Worm (Caenorhabditis elegans) whole organism, late embryonic: Measurements from ENCODE around the gene C50F4.8.

ENCODE experiments used
- C08G9.2 ChIP-seq: sonication (generic microtip); optimal IDR thresholded peaks from 2 replicates; lab custom pipeline; 2016; ENCODE audit warnings: mild to moderate bottlenecking, missing genetic modification characterization, moderate library complexity, missing compliant biosample characterization
- C38D4.7 ChIP-seq: fragments of 200-800 bp; sonication (Bioruptor generic); optimal IDR thresholded peaks from 2 replicates; lab custom pipeline; 2018; ENCODE audit warnings: mild to moderate bottlenecking, missing genetic modification characterization, moderate library complexity, missing compliant biosample characterization
- F13H6.1 ChIP-seq: sonication (generic microtip); optimal IDR thresholded peaks from 2 replicates; lab custom pipeline; 2016; ENCODE audit warnings: missing genetic modification characterization, missing compliant biosample characterization
- K09A11.1 ChIP-seq: sonication (generic microtip); optimal IDR thresholded peaks from 2 replicates; lab custom pipeline; 2017; ENCODE audit warnings: antibody characterized with exemption, mild to moderate bottlenecking, missing genetic modification characterization, missing compliant biosample characterization; ENCODE audit not compliant: insufficient read depth
- T23F11.4 ChIP-seq: fragments of 200-800 bp; sonication (Bioruptor generic); optimal IDR thresholded peaks from 2 replicates; lab custom pipeline; 2018; ENCODE audit warnings: mild to moderate bottlenecking, missing genetic modification characterization, missing compliant biosample characterization
- ahr-1 ChIP-seq: sonication (generic microtip); optimal IDR thresholded peaks from 2 replicates; lab custom pipeline; 2016; ENCODE audit warnings: missing genetic modification characterization, missing compliant biosample characterization
- ama-1 ChIP-seq: fragments of 150-350 bp; optimal IDR thresholded peaks from 2 replicates; lab custom pipeline; 2014
- ceh-2 ChIP-seq: sonication (generic microtip); optimal IDR thresholded peaks from 2 replicates; lab custom pipeline; 2016; ENCODE audit warnings: missing genotype, missing genetic modification characterization, missing compliant biosample characterization
- ceh-22 ChIP-seq: sonication (generic microtip); optimal IDR thresholded peaks from 2 replicates; lab custom pipeline; 2017; ENCODE audit warnings: missing biosample characterization, missing genetic modification characterization
- ceh-30 ChIP-seq: fragments of 150-350 bp; optimal IDR thresholded peaks from 2 replicates; lab custom pipeline; 2014; ENCODE audit warnings: missing biosample characterization, missing genetic modification characterization
- ceh-31 ChIP-seq: sonication (generic microtip); optimal IDR thresholded peaks from 2 replicates; lab custom pipeline; 2016; ENCODE audit warnings: missing genetic modification characterization, missing compliant biosample characterization
- ceh-45 ChIP-seq: fragments of 200-800 bp; sonication (Bioruptor generic); IDR thresholded peaks from 2 replicates; pipeline ENCODE4 v1.3.6; 2022; ENCODE audit warnings: missing genetic modification reagents, missing genetic modification characterization, missing compliant biosample characterization
- ceh-48 ChIP-seq: sonication (generic microtip); optimal IDR thresholded peaks from 2 replicates; lab custom pipeline; 2016; ENCODE audit warnings: missing genetic modification characterization, inconsistent platforms, missing compliant biosample characterization
- che-1 ChIP-seq: sonication (generic microtip); optimal IDR thresholded peaks from 2 replicates; lab custom pipeline; 2016; ENCODE audit warnings: mild to moderate bottlenecking, missing genetic modification characterization, missing compliant biosample characterization
- dmd-4 ChIP-seq: sonication (generic microtip); optimal IDR thresholded peaks from 2 replicates; lab custom pipeline; 2016; ENCODE audit warnings: borderline replicate concordance, missing genetic modification characterization, missing compliant biosample characterization
- dve-1 ChIP-seq: sonication (generic microtip); optimal IDR thresholded peaks from 2 replicates; lab custom pipeline; 2017; ENCODE audit warnings: antibody characterized with exemption, mild to moderate bottlenecking, missing genetic modification characterization, missing compliant biosample characterization
- elt-2 ChIP-seq: sonication (generic microtip); optimal IDR thresholded peaks from 2 replicates; lab custom pipeline; 2016; ENCODE audit warnings: missing genetic modification reagents, missing genetic modification characterization, missing compliant biosample characterization
- ets-4 ChIP-seq: sonication (generic microtip); optimal IDR thresholded peaks from 2 replicates; lab custom pipeline; 2016; ENCODE audit warnings: missing genetic modification characterization, missing compliant biosample characterization
- hlh-15 ChIP-seq: sonication (generic microtip); optimal IDR thresholded peaks from 2 replicates; lab custom pipeline; 2016; ENCODE audit warnings: missing genetic modification characterization, missing compliant biosample characterization
- hlh-6 ChIP-seq: sonication (generic microtip); optimal IDR thresholded peaks from 2 replicates; lab custom pipeline; 2016; ENCODE audit warnings: missing genotype, missing genetic modification characterization, missing compliant biosample characterization
- hlh-8 ChIP-seq: sonication (generic microtip); optimal IDR thresholded peaks from 2 replicates; lab custom pipeline; 2016; ENCODE audit warnings: missing genotype, missing genetic modification characterization, missing compliant biosample characterization
- madf-2 ChIP-seq: sonication (generic microtip); optimal IDR thresholded peaks from 2 replicates; lab custom pipeline; 2017; ENCODE audit warnings: missing genetic modification characterization, missing compliant biosample characterization
- nfya-1 ChIP-seq: sonication (generic microtip); optimal IDR thresholded peaks from 2 replicates; lab custom pipeline; 2017; ENCODE audit warnings: missing genetic modification characterization, mild to moderate bottlenecking, missing compliant biosample characterization, antibody characterized with exemption, moderate library complexity
- nhr-11 ChIP-seq: fragments of 150-350 bp; optimal IDR thresholded peaks from 2 replicates; lab custom pipeline; 2014; ENCODE audit warnings: missing biosample characterization, missing genetic modification characterization
- nhr-232 ChIP-seq: sonication (generic microtip); optimal IDR thresholded peaks from 2 replicates; lab custom pipeline; 2016; ENCODE audit warnings: missing genetic modification characterization, missing compliant biosample characterization
- npax-4 ChIP-seq: sonication (generic microtip); optimal IDR thresholded peaks from 2 replicates; lab custom pipeline; 2016; ENCODE audit warnings: missing genetic modification characterization, missing compliant biosample characterization
- odd-2 ChIP-seq: sonication (generic microtip); optimal IDR thresholded peaks from 2 replicates; lab custom pipeline; 2017; ENCODE audit warnings: antibody characterized with exemption, mild to moderate bottlenecking, missing genetic modification characterization, missing compliant biosample characterization
- pax-1 ChIP-seq: fragments of 150-350 bp; optimal IDR thresholded peaks from 2 replicates; lab custom pipeline; 2014; ENCODE audit warnings: missing biosample characterization, missing genetic modification characterization
- pha-4 ChIP-seq: fragments of 150-350 bp; optimal IDR thresholded peaks from 2 replicates; lab custom pipeline; 2018; ENCODE audit warnings: missing biosample characterization, missing genetic modification reagents, missing genetic modification characterization
- pqm-1 ChIP-seq: sonication (generic microtip); optimal IDR thresholded peaks from 2 replicates; lab custom pipeline; 2016; ENCODE audit warnings: missing genetic modification characterization, missing compliant biosample characterization
- ref-2 ChIP-seq: sonication (generic microtip); optimal IDR thresholded peaks from 2 replicates; lab custom pipeline; 2016; ENCODE audit warnings: missing genetic modification characterization, missing compliant biosample characterization
- sox-2 ChIP-seq: fragments of 200-800 bp; sonication (Bioruptor generic); IDR thresholded peaks from 2 replicates; pipeline ENCODE4 v1.3.6; 2022; ENCODE audit warnings: missing genetic modification reagents, missing genetic modification characterization, missing compliant biosample characterization
- sox-4 ChIP-seq: sonication (generic microtip); optimal IDR thresholded peaks from 2 replicates; lab custom pipeline; 2017; ENCODE audit warnings: mild to moderate bottlenecking, missing genetic modification characterization, inconsistent platforms, missing compliant biosample characterization
- syd-9 ChIP-seq: sonication (generic microtip); optimal IDR thresholded peaks from 2 replicates; lab custom pipeline; 2016; ENCODE audit warnings: mild to moderate bottlenecking, missing genetic modification characterization, moderate library complexity, missing compliant biosample characterization
- tbx-2 ChIP-seq: sonication (generic microtip); optimal IDR thresholded peaks from 2 replicates; lab custom pipeline; 2016; ENCODE audit warnings: missing genetic modification characterization, missing compliant biosample characterization
- tbx-7 ChIP-seq: sonication (generic microtip); optimal IDR thresholded peaks from 2 replicates; lab custom pipeline; 2016; ENCODE audit warnings: missing genotype, missing genetic modification characterization, missing compliant biosample characterization
- ttx-3 ChIP-seq: sonication (generic microtip); optimal IDR thresholded peaks from 2 replicates; lab custom pipeline; 2016; ENCODE audit warnings: missing genetic modification reagents, missing genetic modification characterization, missing compliant biosample characterization
- unc-3 ChIP-seq, 2 experiments: fragments of 200-800 bp in 1 of 2; sonication (Bioruptor generic) in 1 of 2; sonication (generic microtip) in 1 of 2; conservative IDR thresholded peaks in 1 of 2; optimal IDR thresholded peaks in 1 of 2; 2 replicates each; pipeline versions ENCODE4 v1.3.6 to Lab custom; 2016 to 2022; ENCODE audit warnings: missing compliant biosample characterization in 2 of 2, missing genetic modification characterization in 2 of 2, missing genetic modification reagents in 1 of 2
- unc-55 ChIP-seq: sonication (generic microtip); optimal IDR thresholded peaks from 2 replicates; lab custom pipeline; 2017; ENCODE audit warnings: missing biosample characterization, missing genetic modification reagents, missing genetic modification characterization
- unc-86 ChIP-seq: sonication (generic microtip); optimal IDR thresholded peaks from 2 replicates; lab custom pipeline; 2016; ENCODE audit warnings: missing genetic modification characterization, missing compliant biosample characterization

C50F4.8 gene

ce11 chrV:9541506-9541905 is 22.8 kb upstream of the C50F4.8 start, which contains the start of gene C50F4.16:
Gene C50F4.16, minus strand, starts transcription at chrV:9541606.
- TF ChIP-seq elt-2 (tag; lab: Kevin White, UChicago) (no peak), ceh-31 (tag; lab: Kevin White, UChicago) (no peak), ceh-22 (tag; lab: Kevin White, UChicago) (no peak), pha-4 (tag; lab: Kevin White, UChicago) (no peak)

- TF ChIP-seq syd-9 (tag; lab: Kevin White, UChicago) (no peak), sox-4 (no peak), dve-1 (tag; lab: Kevin White, UChicago) (no peak), hlh-8 (no peak), ets-4 (tag; lab: Kevin White, UChicago) (no peak), pax-1 (tag; lab: Kevin White, UChicago) (no peak), hlh-15 (no peak), nhr-232 (tag; lab: Kevin White, UChicago) (no peak), C38D4.7 (GFP tag; lab: Kevin White, UChicago) (no peak), ref-2 (tag; lab: Kevin White, UChicago) (no peak), ceh-45 (GFP tag; lab: Robert Waterston, UW) (no peak), odd-2 (tag; lab: Kevin White, UChicago) (no peak), hlh-6 (tag; lab: Kevin White, UChicago) (no peak)
Measured at ce11 chrV:9539638-9540037, 21.0 kb upstream of the C50F4.8 start, which contains the start of gene C50F4.12. Gene C50F4.12, minus strand, starts transcription at chrV:9539738.

- no peak for TF ChIP-seq nhr-11 (tag; lab: Kevin White, UChicago)
- peak; percentile 47 for TF ChIP-seq ets-4 (tag; lab: Kevin White, UChicago)
- TF ChIP-seq tbx-2 (tag; lab: Kevin White, UChicago), result peak; percentile 51
- TF ChIP-seq ceh-45 (GFP tag; lab: Robert Waterston, UW), result no peak
- no peak for TF ChIP-seq dmd-4
- TF ChIP-seq pqm-1 (tag; lab: Kevin White, UChicago), result no peak
- TF ChIP-seq unc-3 (GFP tag; conservative IDR thresholded peaks at IDR 0.05; lab: Robert Waterston, UW), result no peak
- TF ChIP-seq unc-3 (tag; optimal IDR thresholded peaks at IDR 0.05; lab: Kevin White, UChicago), result no peak
- no peak for TF ChIP-seq K09A11.1 (tag; lab: Kevin White, UChicago)
- TF ChIP-seq C08G9.2 (tag; lab: Kevin White, UChicago), result peak; percentile 73
- TF ChIP-seq ttx-3, result no peak
- TF ChIP-seq F13H6.1 (tag; lab: Kevin White, UChicago), result no peak
- peak; percentile 56 for TF ChIP-seq ceh-31 (tag; lab: Kevin White, UChicago)
- TF ChIP-seq npax-4 (tag; lab: Kevin White, UChicago), result no peak
- TF ChIP-seq sox-2, result no peak
- no peak for TF ChIP-seq T23F11.4
- no peak for TF ChIP-seq ceh-48 (tag; lab: Kevin White, UChicago)
- TF ChIP-seq ama-1 (lab: Kevin White, UChicago), result no peak
- peak; percentile 23 for TF ChIP-seq tbx-7
- no peak for TF ChIP-seq ahr-1
- TF ChIP-seq hlh-8, result peak; percentile 22
- no peak for TF ChIP-seq nfya-1 (tag; lab: Kevin White, UChicago)
- TF ChIP-seq ceh-2 (tag; lab: Kevin White, UChicago), result peak; percentile 46
- TF ChIP-seq madf-2 (tag; lab: Kevin White, UChicago), result no peak
- no peak for TF ChIP-seq unc-86 (tag; lab: Kevin White, UChicago)
- TF ChIP-seq che-1 (tag; lab: Kevin White, UChicago), result no peak
- TF ChIP-seq hlh-15, result no peak
- TF ChIP-seq ceh-30 (tag; lab: Kevin White, UChicago), result no peak
- TF ChIP-seq unc-55 (GFP tag; lab: Kevin White, UChicago), result no peak
- TF ChIP-seq elt-2 (tag; lab: Kevin White, UChicago), result no peak
Measured at ce11 chrV:9536505-9536904, 17.8 kb upstream of the C50F4.8 start, which contains the start of gene C50F4.4. Gene C50F4.4, plus strand, starts transcription at chrV:9536771.
